Fruit fly (Drosophila melanogaster) whole organism, prepupa: ENCODE data around the gene CG9922.

ENCODE experiments used
- Blimp-1 ChIP-seq: fragments of 200-800 bp; sonication (Bioruptor generic); optimal IDR thresholded peaks from 3 replicates; lab custom pipeline; 2017; ENCODE audit warnings: missing biosample characterization, missing genetic modification characterization, mild to moderate bottlenecking, moderate library complexity, missing genetic modification reagents
- CG10631 ChIP-seq: fragments of 200-800 bp; sonication (Bioruptor generic); optimal IDR thresholded peaks from 2 replicates; lab custom pipeline; 2016; ENCODE audit warnings: missing biosample characterization, missing genetic modification characterization
- CG10669 ChIP-seq: fragments of 200-800 bp; sonication (Bioruptor generic); optimal IDR thresholded peaks from 3 replicates; lab custom pipeline; 2018; ENCODE audit warnings: missing biosample characterization, mild to moderate bottlenecking, missing genetic modification characterization, moderate library complexity
- CG11902 ChIP-seq: fragments of 200-800 bp; sonication (Bioruptor generic); optimal IDR thresholded peaks from 3 replicates; lab custom pipeline; 2016; ENCODE audit warnings: missing biosample characterization, missing genetic modification characterization
- CG15336 ChIP-seq: fragments of 200-800 bp; sonication (Bioruptor generic); IDR thresholded peaks from 2 replicates; pipeline ENCODE4 v1.3.6; 2022; ENCODE audit warnings: missing biosample characterization, missing genetic modification characterization
- CG16779 ChIP-seq: fragments of 200-800 bp; sonication (Bioruptor generic); optimal IDR thresholded peaks from 3 replicates; lab custom pipeline; 2017; ENCODE audit warnings: missing biosample characterization, mild to moderate bottlenecking, missing genetic modification characterization
- CG32006 ChIP-seq: fragments of 200-800 bp; sonication (Bioruptor generic); optimal IDR thresholded peaks from 3 replicates; lab custom pipeline; 2017; ENCODE audit warnings: missing biosample characterization, mild to moderate bottlenecking, missing genetic modification characterization
- CG34406 ChIP-seq: fragments of 200-800 bp; sonication (Bioruptor generic); optimal IDR thresholded peaks from 3 replicates; lab custom pipeline; 2016; ENCODE audit warnings: missing biosample characterization, missing genetic modification characterization
- CG3919 ChIP-seq: fragments of 200-800 bp; sonication (Bioruptor generic); optimal IDR thresholded peaks from 3 replicates; lab custom pipeline; 2016; ENCODE audit warnings: missing biosample characterization, missing genetic modification characterization
- CG6808 ChIP-seq: fragments of 200-800 bp; sonication (Bioruptor generic); optimal IDR thresholded peaks from 3 replicates; lab custom pipeline; 2017; ENCODE audit warnings: missing biosample characterization, missing genetic modification characterization, mild to moderate bottlenecking, moderate library complexity, missing genetic modification reagents
- CG8632 ChIP-seq: fragments of 200-800 bp; sonication (Bioruptor generic); optimal IDR thresholded peaks from 3 replicates; lab custom pipeline; 2016; ENCODE audit warnings: missing biosample characterization, missing genetic modification characterization
- CG9139 ChIP-seq: fragments of 200-800 bp; sonication (Bioruptor generic); optimal IDR thresholded peaks from 3 replicates; lab custom pipeline; 2017; ENCODE audit warnings: missing biosample characterization, mild to moderate bottlenecking, missing genetic modification characterization
- Eip78C ChIP-seq: fragments of 200-800 bp; sonication (Bioruptor generic); peaks from one replicate; lab custom pipeline; 2016; ENCODE audit warnings: missing biosample characterization, missing genetic modification characterization
- Gug ChIP-seq: fragments of 200-800 bp; sonication (Bioruptor generic); IDR thresholded peaks from 2 replicates; pipeline ENCODE4 v1.3.6; 2022; ENCODE audit warnings: missing biosample characterization, missing genetic modification characterization
- Hr38 ChIP-seq: sonication (Bioruptor generic); optimal IDR thresholded peaks from 2 replicates; lab custom pipeline; 2016; ENCODE audit warnings: missing biosample characterization, missing genetic modification characterization
- Lpt ChIP-seq: fragments of 200-800 bp; sonication (Bioruptor generic); optimal IDR thresholded peaks from 3 replicates; lab custom pipeline; 2016; ENCODE audit warnings: missing biosample characterization, missing genetic modification characterization
- Met ChIP-seq: fragments of 200-800 bp; sonication (Bioruptor generic); optimal IDR thresholded peaks from 3 replicates; lab custom pipeline; 2016; ENCODE audit warnings: missing biosample characterization, missing genetic modification characterization
- OdsH ChIP-seq: fragments of 200-800 bp; sonication (Bioruptor generic); optimal IDR thresholded peaks from 3 replicates; lab custom pipeline; 2016; ENCODE audit warnings: missing biosample characterization, missing genetic modification characterization
- Sox102F ChIP-seq: fragments of 200-800 bp; sonication (Bioruptor generic); optimal IDR thresholded peaks from 2 replicates; lab custom pipeline; 2016; ENCODE audit warnings: missing biosample characterization, mild to moderate bottlenecking, missing genetic modification characterization
- cyc ChIP-seq: fragments of 200-800 bp; sonication (Bioruptor generic); optimal IDR thresholded peaks from 3 replicates; lab custom pipeline; 2016; ENCODE audit warnings: missing biosample characterization, missing genetic modification characterization
- esn ChIP-seq: fragments of 200-800 bp; sonication (Bioruptor generic); optimal IDR thresholded peaks from 2 replicates; lab custom pipeline; 2016; ENCODE audit warnings: missing biosample characterization, mild to moderate bottlenecking, missing genetic modification characterization, moderate library complexity
- fd85E ChIP-seq: fragments of 200-800 bp; sonication (Bioruptor generic); optimal IDR thresholded peaks from 3 replicates; lab custom pipeline; 2016; ENCODE audit warnings: missing biosample characterization, missing genetic modification characterization
- fkh ChIP-seq: fragments of 200-800 bp; sonication (Bioruptor generic); optimal IDR thresholded peaks from 3 replicates; lab custom pipeline; 2017; ENCODE audit warnings: missing biosample characterization, mild to moderate bottlenecking, missing genetic modification characterization, moderate library complexity
- lz ChIP-seq: fragments of 200-800 bp; sonication (Bioruptor generic); optimal IDR thresholded peaks from 3 replicates; lab custom pipeline; 2016; ENCODE audit warnings: missing biosample characterization, missing genetic modification characterization
- salr ChIP-seq, 2 experiments: fragments of 200-800 bp; sonication (Bioruptor generic); optimal IDR thresholded peaks; 3 replicates each; lab custom pipeline; 2016 to 2018; ENCODE audit warnings: missing biosample characterization in 2 of 2, missing genetic modification characterization in 2 of 2, mild to moderate bottlenecking in 1 of 2
- spab ChIP-seq: fragments of 200-800 bp; sonication (Bioruptor generic); optimal IDR thresholded peaks from 2 replicates; lab custom pipeline; 2017; ENCODE audit warnings: missing biosample characterization, mild to moderate bottlenecking, missing genetic modification characterization, missing genetic modification reagents
- ss ChIP-seq, 2 experiments: fragments of 200-800 bp; sonication (Bioruptor generic); optimal IDR thresholded peaks; 2 replicates in 1 of 2; 3 replicates in 1 of 2; lab custom pipeline; 2017 to 2018; ENCODE audit warnings: mild to moderate bottlenecking in 2 of 2, missing biosample characterization in 2 of 2, missing genetic modification characterization in 2 of 2, moderate library complexity in 1 of 2
- svp ChIP-seq: fragments of 200-800 bp; sonication (Bioruptor generic); peaks from one replicate; lab custom pipeline; 2016; ENCODE audit warnings: missing biosample characterization, missing genetic modification characterization
- vri ChIP-seq: fragments of 200-800 bp; sonication (Bioruptor generic); optimal IDR thresholded peaks from 3 replicates; lab custom pipeline; 2016; ENCODE audit warnings: missing biosample characterization, mild to moderate bottlenecking, missing genetic modification characterization

CG9922 gene

dm6 chr3R:14070096-14070495 lies 33.9 kb upstream of the CG9922 start:
- peak; percentile 1 for TF ChIP-seq OdsH (GFP tag; lab: Kevin White, UChicago)
- TF ChIP-seq CG8632 = peak; percentile 9
- peak; percentile 35 for TF ChIP-seq CG6808 (GFP tag; lab: Kevin White, UChicago)
- no peak for TF ChIP-seq cyc (GFP tag; lab: Kevin White, UChicago)
- TF ChIP-seq spab (GFP tag; lab: Kevin White, UChicago) = peak; percentile 28
- peak; percentile 43 for TF ChIP-seq CG10669
- no peak for TF ChIP-seq Gug (GFP tag; lab: Robert Waterston, UW)
- peak; percentile 17 for TF ChIP-seq CG3919 (GFP tag; lab: Kevin White, UChicago)
- TF ChIP-seq Sox102F (GFP tag; lab: Kevin White, UChicago) = no peak
- peak; percentile 4 for TF ChIP-seq Hr38 (GFP tag; lab: Kevin White, UChicago)
- TF ChIP-seq CG32006 (GFP tag; lab: Kevin White, UChicago) = no peak
- TF ChIP-seq Lpt (GFP tag; lab: Kevin White, UChicago) = no peak
- TF ChIP-seq salr (GFP tag; optimal IDR thresholded peaks at IDR 0.05; lab: Kevin White, UChicago) = no peak
- peak; percentile 20 for TF ChIP-seq Eip78C (GFP tag; lab: Kevin White, UChicago)
- TF ChIP-seq CG34406 (GFP tag; lab: Kevin White, UChicago) = no peak
- TF ChIP-seq esn (GFP tag; lab: Kevin White, UChicago) = no peak
- no peak for TF ChIP-seq CG15336 (GFP tag; lab: Robert Waterston, UW)
- TF ChIP-seq ss (GFP tag; optimal IDR thresholded peaks at IDR 0.05; lab: Kevin White, UChicago) = peak in 1 of 2 experiments; percentile 5
- peak; percentile 27 for TF ChIP-seq CG10631
- TF ChIP-seq lz = no peak
- TF ChIP-seq CG11902 = no peak

- TF ChIP-seq Eip78C (GFP tag; lab: Kevin White, UChicago) = peak; percentile 64
- no peak for TF ChIP-seq Blimp-1
- no peak for TF ChIP-seq CG9139
- TF ChIP-seq OdsH (GFP tag; lab: Kevin White, UChicago) = no peak
- TF ChIP-seq CG8632 = no peak
- peak; percentile 94 for TF ChIP-seq svp (GFP tag; lab: Kevin White, UChicago)
- peak; percentile 7 for TF ChIP-seq fkh (GFP tag; lab: Kevin White, UChicago)
- no peak for TF ChIP-seq vri
- TF ChIP-seq, all 60 proteins: peak for 3
These were observed 31.9 kb upstream of the CG9922 start for dm6 chr3R:14067904-14068636.

dm6 chr3R:14065241-14065640 lies 29.0 kb upstream of the CG9922 start:
- TF ChIP-seq svp (GFP tag; lab: Kevin White, UChicago) = peak; percentile 85
- TF ChIP-seq spab (GFP tag; lab: Kevin White, UChicago) = no peak

- TF ChIP-seq fd85E (GFP tag; lab: Kevin White, UChicago) = no peak
- TF ChIP-seq CG15336 (GFP tag; lab: Robert Waterston, UW) = no peak
- peak; percentile 20 for TF ChIP-seq fkh (GFP tag; lab: Kevin White, UChicago)
- TF ChIP-seq esn (GFP tag; lab: Kevin White, UChicago) = no peak
- TF ChIP-seq CG16779 (tag; lab: Kevin White, UChicago) = no peak
- peak; percentile 59 for TF ChIP-seq vri
- no peak for TF ChIP-seq Met (GFP tag; lab: Kevin White, UChicago)
- no peak for TF ChIP-seq Lpt (GFP tag; lab: Kevin White, UChicago)
- TF ChIP-seq Eip78C (GFP tag; lab: Kevin White, UChicago) = peak; percentile 14
- TF ChIP-seq svp (GFP tag; lab: Kevin White, UChicago) = peak; percentile 53
- TF ChIP-seq, all 60 proteins: peak for 4
These were observed 28.2 kb upstream of the CG9922 start for dm6 chr3R:14064158-14064969.
